Comparison of ENCODE assay signal across 2 worm cellular contexts in genomic region chrII:11443862-11444261, ce11.
TF ChIP-seq lines count a peak whose summit lies in the region.

Gene adbp-1, plus strand, starts transcription at chrII:11444162.

TF ChIP-seq in whole organism, L4 larva, 104 proteins besides CTCF, POLR2A, EP300 and RAD21:
- TF ChIP-seq hmg-1.1 (GFP tag; IDR thresholded peaks at IDR 0.05; lab: Robert Waterston, UW) (no peak), daf-16 (GFP tag; optimal IDR thresholded peaks at IDR 0.05; lab: Kevin White, UChicago) (no peak), daf-16 (tag; optimal IDR thresholded peaks at IDR 0.05; lab: Kevin White, UChicago) (peak; percentile 5)

TF ChIP-seq in whole organism, young adult, 124 proteins besides CTCF, POLR2A, EP300 and RAD21:
- TF ChIP-seq madf-6 (GFP tag; IDR thresholded peaks at IDR 0.05; lab: Robert Waterston, UW), result 0 out of 2 replicates have a peak, but pooled peaks have one; percentile 39
- no peak for TF ChIP-seq snpc-4 (GFP tag; optimal IDR thresholded peaks at IDR 0.05; lab: Kevin White, UChicago)
- TF ChIP-seq snpc-4 (tag; optimal IDR thresholded peaks at IDR 0.05; lab: Kevin White, UChicago), result no peak
- TF ChIP-seq F57C9.4 (tag; optimal IDR thresholded peaks at IDR 0.05; lab: Kevin White, UChicago), result no peak
TF ChIP-seq in whole organism, young adult: peak in this region for 1.
